Worm (Caenorhabditis elegans): Measurements from ENCODE around the gene Y53F4B.14.
A peak's percentile ranks its signal among the peaks of the same experiment; 100 is the strongest.

Y53F4B.14 gene

DNA sequence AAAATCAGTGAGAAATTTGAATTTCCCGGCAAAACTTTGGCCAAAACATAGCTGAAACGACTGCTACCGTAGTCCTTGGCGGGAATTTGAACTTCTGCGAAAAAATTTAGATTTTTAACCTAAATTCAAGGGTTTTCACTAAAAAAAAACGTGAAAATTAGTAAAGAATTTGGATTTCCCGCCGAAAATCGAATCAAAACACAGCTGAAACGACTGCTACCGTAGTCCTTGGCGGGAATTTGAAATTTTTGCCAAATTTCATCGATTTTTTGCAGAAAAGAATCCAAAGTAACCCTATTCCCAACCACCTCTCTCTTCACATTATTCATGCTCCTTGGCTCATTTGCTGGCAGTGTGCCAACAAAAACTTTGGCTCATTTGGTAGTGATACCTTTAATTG lies 12.7 kb upstream of the Y53F4B.14 start:
- TF ChIP-seq lin-39 (tag; optimal IDR thresholded peaks at IDR 0.05) = no peak
- TF ChIP-seq ces-1 (GFP tag; optimal IDR thresholded peaks at IDR 0.05) = no peak
- no peak for TF ChIP-seq daf-16 (GFP tag; optimal IDR thresholded peaks at IDR 0.05)
- TF ChIP-seq daf-16 (tag; optimal IDR thresholded peaks at IDR 0.05) = no peak
- no peak for TF ChIP-seq pqm-1 (tag; optimal IDR thresholded peaks at IDR 0.05)
- TF ChIP-seq ctbp-1 (GFP tag; IDR thresholded peaks at IDR 0.05) = no peak
- TF ChIP-seq lsy-2 (tag; optimal IDR thresholded peaks at IDR 0.05) = peak in 1 of 2 experiments; percentile 56

DNA sequence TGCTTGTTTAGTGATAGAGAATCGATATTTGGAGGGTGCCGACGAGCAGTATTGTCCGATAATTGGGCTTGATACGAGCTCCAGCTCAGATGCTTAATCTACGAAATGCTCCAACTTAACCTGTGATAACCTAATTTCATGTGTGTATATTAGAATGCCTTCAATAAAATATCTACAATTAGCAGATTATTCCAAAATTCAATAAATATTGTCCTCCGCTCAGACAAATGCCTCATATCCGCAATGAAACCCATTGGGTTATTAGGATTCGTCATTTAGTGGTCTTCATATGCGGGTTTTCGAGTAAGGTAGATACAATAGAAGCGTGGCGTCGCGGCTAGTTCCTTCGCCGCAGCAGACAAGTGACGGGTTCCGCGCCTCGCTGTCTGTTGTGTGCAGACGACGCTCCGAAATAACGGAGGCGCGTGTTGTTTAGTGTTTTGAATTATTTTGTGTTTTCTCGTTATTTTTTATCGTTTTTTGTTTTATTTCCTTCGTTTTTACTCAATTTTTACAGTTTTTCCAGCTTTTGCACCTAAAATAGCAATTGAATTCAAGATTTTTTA lies 12.1 kb upstream of the Y53F4B.14 start, which contains the start of gene cmtr-1:
Gene cmtr-1 (plus strand): TSS at position 516 of the 566 bp plus-strand sequence.
- TF ChIP-seq php-3 (GFP tag; IDR thresholded peaks at IDR 0.05) (peak; percentile 86), ces-1 (GFP tag; optimal IDR thresholded peaks at IDR 0.05) (peak; percentile 15), daf-12 (tag; optimal IDR thresholded peaks at IDR 0.05) (no peak), fos-1 (tag; optimal IDR thresholded peaks at IDR 0.05) (no peak), dpl-1 (GFP tag; optimal IDR thresholded peaks at IDR 0.05) (peak; percentile 91), dmd-6 (GFP tag; IDR thresholded peaks at IDR 0.05) (peak; percentile 95), nhr-111 (GFP tag; optimal IDR thresholded peaks at IDR 0.05) (peak; percentile 25), zag-1 (tag; optimal IDR thresholded peaks at IDR 0.05) (no peak), sdz-12 (GFP tag; optimal IDR thresholded peaks at IDR 0.05) (peak; percentile 81), nhr-237 (tag; optimal IDR thresholded peaks at IDR 0.05) (peak; percentile 33), snpc-4 (tag; optimal IDR thresholded peaks at IDR 0.05) (peak; percentile 100), duxl-1 (tag; optimal IDR thresholded peaks at IDR 0.05; ENCODE audit: poor library complexity) (peak; percentile 95), T20F7.1 (GFP tag; optimal IDR thresholded peaks at IDR 0.05) (peak; percentile 100), zip-11 (GFP tag; IDR thresholded peaks at IDR 0.05) (no peak), egl-43 (GFP tag; IDR thresholded peaks at IDR 0.05) (peak; percentile 92), zfp-2 (tag; optimal IDR thresholded peaks at IDR 0.05) (peak; percentile 81), dmd-9 (GFP tag; IDR thresholded peaks at IDR 0.05) (peak; percentile 90), unc-39 (tag; optimal IDR thresholded peaks at IDR 0.05) (no peak), hif-1 (tag; optimal IDR thresholded peaks at IDR 0.05) (peak; percentile 73 to 79), jun-1 (tag; optimal IDR thresholded peaks at IDR 0.05) (peak; percentile 75), lin-15B (tag; optimal IDR thresholded peaks at IDR 0.05) (peak; percentile 85), mdl-1 (tag; optimal IDR thresholded peaks at IDR 0.05) (peak; percentile 57 to 77), ceh-20 (GFP tag; IDR thresholded peaks at IDR 0.05) (peak; percentile 87), mes-2 (tag; optimal IDR thresholded peaks at IDR 0.05; ENCODE audit: poor library complexity, severe bottlenecking) (peak; percentile 98), daf-8 (GFP tag; IDR thresholded peaks at IDR 0.05) (no peak), daf-16 (GFP tag; optimal IDR thresholded peaks at IDR 0.05) (peak; percentile 82 to 93), daf-16 (tag; optimal IDR thresholded peaks at IDR 0.05) (peak; percentile 92), hlh-30 (tag; optimal IDR thresholded peaks at IDR 0.05; ENCODE audit: insufficient read depth) (peak; percentile 87), ztf-7 (tag; optimal IDR thresholded peaks at IDR 0.05) (peak; percentile 93), mep-1 (tag; optimal IDR thresholded peaks at IDR 0.05) (peak; percentile 98), nhr-76 (tag; optimal IDR thresholded peaks at IDR 0.05) (no peak), aly-2 (tag; optimal IDR thresholded peaks at IDR 0.05) (no peak), attf-4 (tag; optimal IDR thresholded peaks at IDR 0.05) (no peak), ZK337.2 (GFP tag; IDR thresholded peaks at IDR 0.05) (peak; percentile 5; the same call in 1 of the 2 replicates), lim-7 (GFP tag; IDR thresholded peaks at IDR 0.05) (no peak), cey-2 (tag; optimal IDR thresholded peaks at IDR 0.05; ENCODE audit: borderline replicate concordance, insufficient read depth) (no peak), nhr-48 (tag; optimal IDR thresholded peaks at IDR 0.05) (peak; percentile 87), fkh-10 (GFP tag; optimal IDR thresholded peaks at IDR 0.05) (peak; percentile 83), lir-3 (tag; optimal IDR thresholded peaks at IDR 0.05) (peak; percentile 54), arid-1 (GFP tag; conservative IDR thresholded peaks at IDR 0.05) (peak; percentile 96), hlh-11 (tag; optimal IDR thresholded peaks at IDR 0.05) (peak; percentile 94), Y75B8A.6 (GFP tag; IDR thresholded peaks at IDR 0.05) (no peak), nhr-41 (GFP tag; IDR thresholded peaks at IDR 0.05) (peak; percentile 84), F44E2.7 (GFP tag; IDR thresholded peaks at IDR 0.05) (no peak), egl-27 (tag; optimal IDR thresholded peaks at IDR 0.05) (no peak)

All from whole organism, L4 larva.